Fruit fly (Drosophila melanogaster) whole organism, embryonic: Measurements from ENCODE around the gene Strip.

ENCODE experiments used
- B-H2 ChIP-seq: fragments of 200-800 bp; sonication (Bioruptor generic); optimal IDR thresholded peaks from 2 replicates; lab custom pipeline; 2018; ENCODE audit warnings: missing biosample characterization, mild to moderate bottlenecking, missing genetic modification characterization
- Bgb ChIP-seq: fragments of 200-800 bp; sonication (Bioruptor generic); IDR thresholded peaks from 2 replicates; pipeline ENCODE4 v1.3.6; 2022; ENCODE audit warnings: missing biosample characterization, missing genetic modification characterization; ENCODE audit not compliant: partially characterized antibody
- CG1024 ChIP-seq: fragments of 200-800 bp; sonication (Bioruptor generic); IDR thresholded peaks from 2 replicates; pipeline ENCODE4 v1.3.6; 2022; ENCODE audit warnings: missing biosample characterization, missing genetic modification characterization
- CG12155 ChIP-seq: fragments of 200-800 bp; sonication (Bioruptor generic); optimal IDR thresholded peaks from 3 replicates; lab custom pipeline; 2016; ENCODE audit warnings: missing biosample characterization, missing genetic modification characterization
- CG12391 ChIP-seq: fragments of 200-800 bp; sonication (Bioruptor generic); optimal IDR thresholded peaks from 3 replicates; lab custom pipeline; 2018; ENCODE audit warnings: missing biosample characterization, mild to moderate bottlenecking, missing genetic modification characterization, moderate library complexity
- CG14441 ChIP-seq: fragments of 200-800 bp; sonication (Bioruptor generic); IDR thresholded peaks from 2 replicates; pipeline ENCODE4 v1.3.6; 2022; ENCODE audit warnings: missing biosample characterization, missing genetic modification characterization
- CG15011 ChIP-seq: fragments of 200-800 bp; sonication (Bioruptor generic); optimal IDR thresholded peaks from 3 replicates; lab custom pipeline; 2018; ENCODE audit warnings: missing biosample characterization, mild to moderate bottlenecking, missing genetic modification characterization
- CG16815 ChIP-seq: fragments of 200-800 bp; sonication (Bioruptor generic); optimal IDR thresholded peaks from 3 replicates; lab custom pipeline; 2017; ENCODE audit warnings: missing biosample characterization, mild to moderate bottlenecking, missing genetic modification characterization
- CG18599 ChIP-seq: fragments of 200-800 bp; sonication (Bioruptor generic); optimal IDR thresholded peaks from 3 replicates; lab custom pipeline; 2017; ENCODE audit warnings: missing biosample characterization, missing genetic modification characterization, mild to moderate bottlenecking, moderate library complexity, missing genetic modification reagents
- CG43689 ChIP-seq: fragments of 200-800 bp; sonication (Bioruptor generic); IDR thresholded peaks from 2 replicates; pipeline ENCODE4 v1.3.6; 2022; ENCODE audit warnings: missing biosample characterization, missing genetic modification characterization
- CG6689 ChIP-seq: fragments of 200-800 bp; sonication (Bioruptor generic); IDR thresholded peaks from 2 replicates; pipeline ENCODE4 v1.3.6; 2022; ENCODE audit warnings: missing biosample characterization, missing genetic modification characterization
- CG7271 ChIP-seq: fragments of 200-800 bp; sonication (Bioruptor generic); optimal IDR thresholded peaks from 2 replicates; lab custom pipeline; 2018; ENCODE audit warnings: missing biosample characterization, mild to moderate bottlenecking, missing genetic modification characterization, moderate library complexity
- CG8944 ChIP-seq: fragments of 200-800 bp; sonication (Bioruptor generic); optimal IDR thresholded peaks from 3 replicates; lab custom pipeline; 2016; ENCODE audit warnings: missing biosample characterization, missing genetic modification characterization
- CG9932 ChIP-seq: fragments of 200-800 bp; sonication (Bioruptor generic); IDR thresholded peaks from 2 replicates; pipeline ENCODE4 v1.3.6; 2022; ENCODE audit warnings: missing biosample characterization, missing genetic modification characterization
- Dad ChIP-seq: fragments of 200-800 bp; sonication (Bioruptor generic); optimal IDR thresholded peaks from 3 replicates; lab custom pipeline; 2016; ENCODE audit warnings: missing biosample characterization, missing genetic modification characterization
- Fer1 ChIP-seq: fragments of 200-800 bp; sonication (Bioruptor generic); optimal IDR thresholded peaks from 2 replicates; lab custom pipeline; 2017; ENCODE audit warnings: missing biosample characterization, mild to moderate bottlenecking, missing genetic modification characterization
- Max ChIP-seq: fragments of 200-800 bp; sonication (Bioruptor generic); optimal IDR thresholded peaks from 2 replicates; lab custom pipeline; 2016; ENCODE audit warnings: missing biosample characterization, mild to moderate bottlenecking, missing genetic modification characterization
- Scr ChIP-seq: fragments of 200-800 bp; sonication (Bioruptor generic); IDR thresholded peaks from 2 replicates; pipeline ENCODE4 v1.3.6; 2022; ENCODE audit warnings: missing biosample characterization, missing genetic modification characterization; ENCODE audit not compliant: partially characterized antibody
- Sox100B ChIP-seq: fragments of 200-800 bp; sonication (Bioruptor generic); optimal IDR thresholded peaks from 3 replicates; lab custom pipeline; 2018; ENCODE audit warnings: missing biosample characterization, mild to moderate bottlenecking, missing genetic modification characterization
- Trl ChIP-seq, 3 experiments: fragments of >200 bp in 2 of 3; fragments of 200-800 bp in 1 of 3; sonication (Bioruptor generic) in 1 of 3; optimal IDR thresholded peaks; 2 replicates in 1 of 3; 3 replicates in 2 of 3; lab custom pipeline; 2016 to 2017; ENCODE audit warnings: missing biosample characterization in 1 of 3, missing genetic modification characterization in 1 of 3
- abd-A ChIP-seq: fragments of 200-800 bp; sonication (Bioruptor generic); optimal IDR thresholded peaks from 3 replicates; lab custom pipeline; 2019; ENCODE audit warnings: missing biosample characterization, mild to moderate bottlenecking, missing genetic modification characterization, moderate library complexity
- ase ChIP-seq: fragments of 200-800 bp; sonication (Bioruptor generic); IDR thresholded peaks from 3 replicates; pipeline ENCODE4 v1.3.6; 2022; ENCODE audit warnings: missing biosample characterization, missing genetic modification characterization
- ato ChIP-seq: fragments of 200-800 bp; sonication (Bioruptor generic); IDR thresholded peaks from 2 replicates; pipeline ENCODE4 v1.3.6; 2022; ENCODE audit warnings: missing biosample characterization, missing genetic modification characterization; ENCODE audit not compliant: partially characterized antibody
- bbx ChIP-seq: fragments of 200-800 bp; sonication (Bioruptor generic); IDR thresholded peaks from 2 replicates; pipeline ENCODE4 v1.3.6; 2022; ENCODE audit warnings: missing biosample characterization, missing genetic modification characterization; ENCODE audit not compliant: partially characterized antibody
- bsh ChIP-seq, 2 experiments: fragments of 200-800 bp; sonication (Bioruptor generic); optimal IDR thresholded peaks; 2 replicates each; lab custom pipeline; 2017 to 2018; ENCODE audit warnings: mild to moderate bottlenecking in 2 of 2, missing biosample characterization in 2 of 2, missing genetic modification characterization in 2 of 2, moderate library complexity in 1 of 2
- cad ChIP-seq: fragments of >200 bp; optimal IDR thresholded peaks from 2 replicates; lab custom pipeline; 2017; ENCODE audit warnings: missing biosample characterization, missing genetic modification characterization
- ci ChIP-seq: fragments of 200-800 bp; sonication (Bioruptor generic); IDR thresholded peaks from 3 replicates; pipeline ENCODE4 v1.3.6; 2022; ENCODE audit warnings: missing biosample characterization, missing genetic modification characterization
- dan ChIP-seq: fragments of 200-800 bp; sonication (Bioruptor generic); IDR thresholded peaks from 2 replicates; pipeline ENCODE4 v1.3.6; 2022; ENCODE audit warnings: missing biosample characterization, missing genetic modification characterization
- dpn ChIP-seq, 2 experiments: fragments of 200-800 bp; sonication (Bioruptor generic); optimal IDR thresholded peaks; 3 replicates each; lab custom pipeline; 2016; ENCODE audit warnings: missing biosample characterization in 2 of 2, missing genetic modification characterization in 2 of 2
- eve ChIP-seq, 2 experiments: fragments of >200 bp; optimal IDR thresholded peaks; 2 replicates each; lab custom pipeline; 2017; ENCODE audit warnings: missing biosample characterization in 2 of 2, missing genetic modification characterization in 2 of 2
- eyg ChIP-seq: fragments of 200-800 bp; sonication (Bioruptor generic); optimal IDR thresholded peaks from 3 replicates; lab custom pipeline; 2016; ENCODE audit warnings: missing biosample characterization, missing genetic modification characterization
- gcm ChIP-seq: fragments of 200-800 bp; sonication (Bioruptor generic); optimal IDR thresholded peaks from 2 replicates; lab custom pipeline; 2019; ENCODE audit warnings: missing biosample characterization, mild to moderate bottlenecking, missing genetic modification characterization, moderate library complexity
- gsb ChIP-seq: fragments of 200-800 bp; sonication (Bioruptor generic); IDR thresholded peaks from 2 replicates; pipeline ENCODE4 v1.3.6; 2022; ENCODE audit warnings: missing biosample characterization, missing genetic modification characterization
- lbe ChIP-seq: fragments of 200-800 bp; sonication (Bioruptor generic); optimal IDR thresholded peaks from 2 replicates; lab custom pipeline; 2016; ENCODE audit warnings: missing biosample characterization, mild to moderate bottlenecking, missing genetic modification characterization
- luna ChIP-seq: fragments of 200-800 bp; sonication (Bioruptor generic); optimal IDR thresholded peaks from 2 replicates; lab custom pipeline; 2016; ENCODE audit warnings: missing biosample characterization, missing genetic modification characterization
- nerfin-2 ChIP-seq: fragments of 200-800 bp; sonication (Bioruptor generic); IDR thresholded peaks from 2 replicates; pipeline ENCODE4 v1.3.6; 2022; ENCODE audit warnings: missing biosample characterization, missing genetic modification characterization; ENCODE audit not compliant: partially characterized antibody
- nmo ChIP-seq: fragments of 200-800 bp; sonication (Bioruptor generic); optimal IDR thresholded peaks from 2 replicates; lab custom pipeline; 2018; ENCODE audit warnings: missing biosample characterization, mild to moderate bottlenecking, missing genetic modification characterization, moderate library complexity
- oc ChIP-seq: fragments of 200-800 bp; sonication (Bioruptor generic); optimal IDR thresholded peaks from 2 replicates; lab custom pipeline; 2018; ENCODE audit warnings: missing biosample characterization, mild to moderate bottlenecking, missing genetic modification characterization, moderate library complexity
- prd ChIP-seq, 3 experiments: fragments of >200 bp in 2 of 3; fragments of 200-800 bp in 1 of 3; sonication (Bioruptor generic) in 1 of 3; optimal IDR thresholded peaks in 2 of 3; IDR thresholded peaks in 1 of 3; 2 replicates in 2 of 3; 3 replicates in 1 of 3; pipeline versions ENCODE4 v1.3.6 to Lab custom; 2017 to 2022; ENCODE audit warnings: missing biosample characterization in 1 of 3, missing genetic modification characterization in 1 of 3
- psq ChIP-seq: fragments of 200-800 bp; sonication (Bioruptor generic); optimal IDR thresholded peaks from 2 replicates; lab custom pipeline; 2017; ENCODE audit warnings: missing biosample characterization, missing genetic modification characterization
- pum ChIP-seq: fragments of 200-800 bp; sonication (Bioruptor generic); optimal IDR thresholded peaks from 2 replicates; lab custom pipeline; 2016; ENCODE audit warnings: missing biosample characterization, missing genetic modification characterization
- sc ChIP-seq, 3 experiments: fragments of >200 bp in 2 of 3; fragments of 200-800 bp in 1 of 3; sonication (Bioruptor generic) in 1 of 3; optimal IDR thresholded peaks; 2 replicates in 2 of 3; 3 replicates in 1 of 3; lab custom pipeline; 2017; ENCODE audit warnings: mild to moderate bottlenecking in 1 of 3, missing biosample characterization in 1 of 3, missing genetic modification characterization in 1 of 3, missing genetic modification reagents in 1 of 3
- ssp ChIP-seq: fragments of 200-800 bp; sonication (Bioruptor generic); IDR thresholded peaks from 2 replicates; pipeline ENCODE4 v1.3.6; 2022; ENCODE audit warnings: missing biosample characterization, missing genetic modification characterization
- tio ChIP-seq: fragments of 200-800 bp; sonication (Bioruptor generic); optimal IDR thresholded peaks from 2 replicates; lab custom pipeline; 2017; ENCODE audit warnings: missing biosample characterization, missing genetic modification characterization, inconsistent platforms

Strip gene

DNA sequence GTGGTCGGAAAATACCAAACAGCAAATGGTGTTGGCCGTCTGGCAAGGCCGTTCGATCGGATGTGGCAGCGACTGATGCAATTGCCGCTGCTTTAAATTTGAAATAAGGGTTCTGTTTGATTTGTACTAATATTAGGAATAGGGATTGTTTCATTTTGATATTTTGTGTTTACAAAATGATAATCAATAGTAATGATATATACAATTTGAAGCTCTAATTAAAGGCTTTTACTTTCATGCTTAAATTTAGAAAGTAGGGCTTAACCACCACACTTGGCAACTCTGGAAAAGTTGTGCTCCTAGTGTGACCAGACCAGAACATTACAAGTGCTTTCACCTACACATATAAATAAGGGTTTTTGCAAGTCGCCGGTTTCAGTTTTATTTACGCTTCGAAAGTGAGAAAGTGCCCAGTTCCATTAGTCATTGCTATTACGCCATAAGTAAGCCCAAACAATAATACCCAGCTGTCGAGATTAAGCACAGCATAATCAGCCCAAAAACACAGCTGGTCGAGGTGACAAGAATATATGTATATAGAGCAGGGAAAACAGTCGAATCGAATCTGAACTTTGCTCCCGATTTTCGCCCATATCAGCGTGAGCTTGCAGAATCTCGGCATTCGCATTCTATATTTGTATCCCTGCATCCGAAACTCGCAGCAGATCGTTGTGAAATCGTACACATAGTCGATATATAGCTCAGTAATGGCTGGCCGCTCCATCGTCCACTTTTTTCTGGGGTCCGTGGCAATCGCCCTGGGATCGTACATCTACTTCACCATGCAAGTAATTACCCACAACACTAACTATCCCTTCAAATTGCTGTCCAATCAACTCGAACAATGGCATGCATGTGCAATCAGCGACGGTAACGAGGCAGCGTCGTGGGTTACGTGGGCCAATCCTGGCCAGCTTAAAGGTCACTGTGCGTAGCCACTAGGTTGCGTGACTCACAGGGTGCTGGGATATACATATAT is 2.5 kb downstream of the Strip start, which contains the start of gene Gtpx (continued):
- peak; percentile 70 for TF ChIP-seq CG12391 (tag; lab: Kevin White, UChicago)
- no peak for TF ChIP-seq oc (tag; lab: Kevin White, UChicago)
- no peak for TF ChIP-seq ssp
- TF ChIP-seq eyg (GFP tag; lab: Kevin White, UChicago) = no peak
- TF ChIP-seq B-H2 (GFP tag; lab: Kevin White, UChicago) = peak; percentile 57
- TF ChIP-seq dan = no peak
- peak; percentile 25 to 57 for TF ChIP-seq bsh (GFP tag; optimal IDR thresholded peaks at IDR 0.05; lab: Kevin White, UChicago)
- peak in 1 of 2 experiments; percentile 6 for TF ChIP-seq Trl (optimal IDR thresholded peaks at IDR 0.05; lab: Kevin White, UChicago)
- TF ChIP-seq Trl (GFP tag; optimal IDR thresholded peaks at IDR 0.05; lab: Kevin White, UChicago) = peak; percentile 29
- peak; percentile 76 for TF ChIP-seq nmo
- TF ChIP-seq CG9932 (GFP tag; lab: Robert Waterston, UW) = peak; percentile 69
- TF ChIP-seq dpn (GFP tag; optimal IDR thresholded peaks at IDR 0.05; lab: Kevin White, UChicago) = peak; percentile 27 to 57
- TF ChIP-seq CG12155 (GFP tag; lab: Kevin White, UChicago) = peak; percentile 32
- TF ChIP-seq ci (GFP tag; lab: Robert Waterston, UW) = peak; percentile 21; the same call in 1 of the 3 replicates
- TF ChIP-seq CG18599 (GFP tag; lab: Kevin White, UChicago) = peak; percentile 43
- no peak; the same call in 1 of the 2 replicates for TF ChIP-seq Bgb (GFP tag; lab: Robert Waterston, UW)
- TF ChIP-seq ase = no peak
- TF ChIP-seq Scr = no peak
- no peak for TF ChIP-seq CG8944 (GFP tag; lab: Kevin White, UChicago)
- TF ChIP-seq prd (optimal IDR thresholded peaks at IDR 0.05; lab: Kevin White, UChicago) = no peak
- peak; percentile 50; the same call in 1 of the 3 replicates for TF ChIP-seq prd (GFP tag; IDR thresholded peaks at IDR 0.05; lab: Robert Waterston, UW)
- no peak for TF ChIP-seq psq
- no peak for TF ChIP-seq eve (GFP tag; optimal IDR thresholded peaks at IDR 0.05; lab: Kevin White, UChicago)
- TF ChIP-seq CG7271 = no peak
- TF ChIP-seq CG43689 (GFP tag; lab: Robert Waterston, UW) = no peak
- TF ChIP-seq Fer1 (GFP tag; lab: Kevin White, UChicago) = no peak
- TF ChIP-seq gsb (GFP tag; lab: Robert Waterston, UW) = no peak
- TF ChIP-seq Dad = no peak
- TF ChIP-seq cad (GFP tag; lab: Kevin White, UChicago) = no peak
- TF ChIP-seq abd-A (tag; lab: Kevin White, UChicago) = no peak
- no peak for TF ChIP-seq CG6689 (GFP tag; lab: Robert Waterston, UW)
- TF ChIP-seq gcm (GFP tag; lab: Kevin White, UChicago) = no peak
- TF ChIP-seq bbx (GFP tag; lab: Robert Waterston, UW) = no peak
- no peak for TF ChIP-seq sc (optimal IDR thresholded peaks at IDR 0.05; lab: Kevin White, UChicago)
- no peak for TF ChIP-seq sc (GFP tag; optimal IDR thresholded peaks at IDR 0.05; lab: Kevin White, UChicago)
- no peak for TF ChIP-seq Sox100B
- no peak for TF ChIP-seq pum (GFP tag; lab: Kevin White, UChicago)
- no peak for TF ChIP-seq ato (GFP tag; lab: Robert Waterston, UW)
- TF ChIP-seq lbe = peak; percentile 35
- peak; percentile 17; the same call in 1 of the 2 replicates for TF ChIP-seq CG1024
- TF ChIP-seq CG16815 (GFP tag; lab: Kevin White, UChicago) = no peak
- TF ChIP-seq nerfin-2 (GFP tag; lab: Robert Waterston, UW) = no peak
- TF ChIP-seq luna (GFP tag; lab: Kevin White, UChicago) = no peak
- TF ChIP-seq Max (GFP tag; lab: Kevin White, UChicago) = no peak
- TF ChIP-seq CG15011 (GFP tag; lab: Kevin White, UChicago) = no peak
- TF ChIP-seq CG14441 (GFP tag; lab: Robert Waterston, UW) = peak; percentile 51; the same call in 1 of the 2 replicates
- TF ChIP-seq tio (GFP tag; lab: Kevin White, UChicago) = no peak
